Worm (Caenorhabditis elegans) whole organism, L4/young adult: ENCODE data around the gene K01B6.3.

Experiments used
- W03F9.2 ChIP-seq: fragments of 150-350 bp; optimal IDR thresholded peaks from 2 replicates; lab custom pipeline; 2014; ENCODE audit warnings: missing biosample characterization, missing genetic modification characterization
- dao-5 ChIP-seq: sonication (generic microtip); optimal IDR thresholded peaks from 2 replicates; lab custom pipeline; 2016; ENCODE audit warnings: missing genotype, missing genetic modification characterization, moderate library complexity, missing compliant biosample characterization
- him-1 ChIP-seq: sonication (generic microtip); optimal IDR thresholded peaks from 2 replicates; lab custom pipeline; 2016; ENCODE audit warnings: missing genotype, missing genetic modification reagents, missing genetic modification characterization, missing compliant biosample characterization

DNA sequence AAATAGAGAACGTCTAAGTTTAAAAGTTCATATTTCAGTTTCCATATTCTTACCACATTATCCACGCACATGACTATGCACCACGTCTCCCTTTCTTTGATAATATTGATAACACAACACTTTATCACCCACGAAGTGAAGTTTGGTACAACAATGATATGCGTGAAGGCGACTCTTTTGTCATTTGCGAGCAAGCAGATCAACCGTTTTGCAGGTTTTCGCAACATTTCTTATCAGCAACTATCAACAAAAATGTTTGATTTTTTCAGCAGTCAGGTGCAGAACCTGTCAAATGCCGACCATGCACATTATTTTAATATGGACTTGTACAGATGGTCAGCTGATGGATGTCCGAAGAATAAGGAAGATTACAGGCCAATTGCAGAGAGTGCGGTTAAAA lies 26.5 kb downstream of the K01B6.3 start:
- no peak for TF ChIP-seq him-1 (tag; lab: Kevin White, UChicago)
- no peak for TF ChIP-seq W03F9.2 (tag; lab: Kevin White, UChicago)
- TF ChIP-seq dao-5 = no peak
